Fruit fly (Drosophila melanogaster): ENCODE measurements around the gene CG14422.

- TF ChIP-seq CG11762 (GFP tag; optimal IDR thresholded peaks at IDR 0.05; ENCODE audit: insufficient read depth) (no peak), CG6163 (GFP tag; IDR thresholded peaks at IDR 0.05) (no peak), esn (GFP tag; optimal IDR thresholded peaks at IDR 0.05) (no peak), CG6808 (GFP tag; optimal IDR thresholded peaks at IDR 0.05) (no peak), CG10631 (GFP tag; optimal IDR thresholded peaks at IDR 0.05) (no peak), Blimp-1 (GFP tag; optimal IDR thresholded peaks at IDR 0.05) (no peak), Sox102F (GFP tag; optimal IDR thresholded peaks at IDR 0.05) (no peak), CG6854 (GFP tag; optimal IDR thresholded peaks at IDR 0.05) (no peak), Hr38 (GFP tag; optimal IDR thresholded peaks at IDR 0.05) (no peak), CG16779 (tag; optimal IDR thresholded peaks at IDR 0.05) (no peak), CG10669 (GFP tag; optimal IDR thresholded peaks at IDR 0.05) (no peak), dac (GFP tag; optimal IDR thresholded peaks at IDR 0.05) (no peak), CG32006 (GFP tag; optimal IDR thresholded peaks at IDR 0.05) (no peak), net (GFP tag; optimal IDR thresholded peaks at IDR 0.05) (no peak)
These were observed 29.1 kb upstream of the CG14422 start for dm6 chrX:2914091-2914490.
